Fruit fly (Drosophila melanogaster): ENCODE data around the gene CG46304.

The CG46304 gene

DNA sequence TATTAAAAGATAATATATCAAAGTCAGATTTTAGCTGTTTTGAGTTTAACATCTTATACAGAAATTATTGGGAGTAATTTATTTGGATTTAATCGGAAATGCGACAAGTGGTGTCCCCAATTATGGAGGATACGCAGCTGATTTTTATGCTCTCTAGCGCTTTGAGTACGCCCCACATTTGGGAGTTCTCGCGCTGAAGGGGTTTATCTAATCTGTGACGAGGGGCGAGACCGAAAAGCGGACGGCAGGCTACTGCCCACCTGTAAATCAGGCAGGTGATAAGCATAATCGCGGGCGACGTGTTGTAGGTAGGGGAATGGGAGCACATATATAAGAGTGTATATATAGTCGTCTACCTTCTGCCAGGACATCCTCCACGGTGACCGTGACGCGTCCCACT lies 21.8 kb downstream of the CG46304 start:
- TF ChIP-seq CG12605 (GFP tag; IDR thresholded peaks at IDR 0.05), result no peak
- no peak for TF ChIP-seq CG9948 (tag; optimal IDR thresholded peaks at IDR 0.05)
- TF ChIP-seq CG4496 (GFP tag; IDR thresholded peaks at IDR 0.05), result no peak
- no peak for TF ChIP-seq CG10348 (GFP tag; IDR thresholded peaks at IDR 0.05)
- TF ChIP-seq CG32121 (GFP tag; IDR thresholded peaks at IDR 0.05), result no peak
- TF ChIP-seq CG34367 (tag; optimal IDR thresholded peaks at IDR 0.05), result no peak
- TF ChIP-seq gl (tag; optimal IDR thresholded peaks at IDR 0.05), result no peak
- TF ChIP-seq fd96Ca (GFP tag; IDR thresholded peaks at IDR 0.05), result no peak
- no peak for TF ChIP-seq Snoo (tag; optimal IDR thresholded peaks at IDR 0.05)
- TF ChIP-seq rn (GFP tag; IDR thresholded peaks at IDR 0.05), result no peak

dm6 chr2L:18968370-18969105 lies 22.4 kb downstream of the CG46304 start, which contains the start of the genes Nak and Tango6:
Gene Nak (minus strand): TSS chr2L:18968744.
Gene Tango6 (plus strand): TSS chr2L:18969028.
- TF ChIP-seq EcR (GFP tag; optimal IDR thresholded peaks at IDR 0.05) (peak; percentile 27), CG8301 (tag; optimal IDR thresholded peaks at IDR 0.05) (no peak), CG8159 (tag; optimal IDR thresholded peaks at IDR 0.05) (peak; percentile 33), CG12605 (GFP tag; IDR thresholded peaks at IDR 0.05) (no peak), CG15710 (tag; optimal IDR thresholded peaks at IDR 0.05) (peak; percentile 25)

- TF ChIP-seq Pif1A (GFP tag; optimal IDR thresholded peaks at IDR 0.05) (no peak), gl (tag; optimal IDR thresholded peaks at IDR 0.05) (no peak), CG34367 (tag; optimal IDR thresholded peaks at IDR 0.05) (no peak), CG17806 (tag; optimal IDR thresholded peaks at IDR 0.05) (peak; percentile 50), CG14655 (GFP tag; optimal IDR thresholded peaks at IDR 0.05) (no peak), Snoo (tag; optimal IDR thresholded peaks at IDR 0.05) (peak; percentile 59), CG15710 (tag; optimal IDR thresholded peaks at IDR 0.05) (peak; percentile 56), Ets98B (GFP tag; IDR thresholded peaks at IDR 0.05) (peak; percentile 13), CG12605 (GFP tag; IDR thresholded peaks at IDR 0.05) (no peak), rn (GFP tag; IDR thresholded peaks at IDR 0.05) (no peak), CG13204 (GFP tag; optimal IDR thresholded peaks at IDR 0.05) (no peak), CG9948 (tag; optimal IDR thresholded peaks at IDR 0.05) (peak; percentile 43), CG8301 (tag; optimal IDR thresholded peaks at IDR 0.05) (peak; percentile 38), EcR (GFP tag; optimal IDR thresholded peaks at IDR 0.05) (peak; percentile 36), CG8159 (tag; optimal IDR thresholded peaks at IDR 0.05) (peak; percentile 64)
Measured at dm6 chr2L:18974063-18974779, 28.1 kb downstream of the CG46304 start, which contains the start of the genes L2HGDH and CG10431. Gene L2HGDH (minus strand): TSS chr2L:18974448. Gene CG10431 (plus strand): TSS chr2L:18974710.

- TF ChIP-seq D1 (tag; optimal IDR thresholded peaks at IDR 0.05) (no peak), CG14655 (GFP tag; optimal IDR thresholded peaks at IDR 0.05) (no peak), CG34367 (tag; optimal IDR thresholded peaks at IDR 0.05) (no peak), CG4496 (GFP tag; IDR thresholded peaks at IDR 0.05) (no peak), rn (GFP tag; IDR thresholded peaks at IDR 0.05) (no peak), Pif1A (GFP tag; optimal IDR thresholded peaks at IDR 0.05) (no peak), CG12605 (GFP tag; IDR thresholded peaks at IDR 0.05) (no peak)
Measured at dm6 chr2L:18976749-18977148, 30.6 kb downstream of the CG46304 start.

- TF ChIP-seq CG8301 (tag; optimal IDR thresholded peaks at IDR 0.05) (no peak), CG32121 (GFP tag; IDR thresholded peaks at IDR 0.05) (no peak), EcR (GFP tag; optimal IDR thresholded peaks at IDR 0.05) (no peak), rn (GFP tag; IDR thresholded peaks at IDR 0.05) (no peak), CG12605 (GFP tag; IDR thresholded peaks at IDR 0.05) (no peak), CG4496 (GFP tag; IDR thresholded peaks at IDR 0.05) (no peak), fd96Ca (GFP tag; IDR thresholded peaks at IDR 0.05) (no peak), CG8159 (tag; optimal IDR thresholded peaks at IDR 0.05) (no peak), Pif1B (GFP tag; optimal IDR thresholded peaks at IDR 0.05) (no peak), gl (tag; optimal IDR thresholded peaks at IDR 0.05) (no peak), CG10348 (GFP tag; IDR thresholded peaks at IDR 0.05) (no peak)
Measured at dm6 chr2L:18978923-18979322, 32.8 kb downstream of the CG46304 start.

DNA sequence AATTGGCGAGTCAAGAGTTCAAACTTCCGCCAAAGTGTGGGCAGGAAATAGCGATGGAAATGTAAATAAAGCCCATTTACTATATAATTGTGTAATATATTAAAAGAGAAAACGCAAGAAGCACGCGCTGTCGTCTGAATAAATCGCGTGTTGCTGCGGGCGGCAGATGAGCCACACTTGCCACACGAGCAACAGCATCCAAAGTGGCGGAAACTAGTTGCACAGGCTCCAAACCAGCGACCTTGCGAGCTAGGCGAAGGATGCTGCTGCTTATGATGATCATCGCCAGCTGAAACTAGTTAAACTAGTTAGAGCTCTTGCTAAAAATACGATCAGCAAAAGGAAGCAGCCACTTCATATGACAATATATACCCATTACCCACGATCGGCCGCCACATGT lies 33.3 kb downstream of the CG46304 start:
- TF ChIP-seq CG8301 (tag; optimal IDR thresholded peaks at IDR 0.05) (no peak), EcR (GFP tag; optimal IDR thresholded peaks at IDR 0.05) (peak; percentile 52)

DNA sequence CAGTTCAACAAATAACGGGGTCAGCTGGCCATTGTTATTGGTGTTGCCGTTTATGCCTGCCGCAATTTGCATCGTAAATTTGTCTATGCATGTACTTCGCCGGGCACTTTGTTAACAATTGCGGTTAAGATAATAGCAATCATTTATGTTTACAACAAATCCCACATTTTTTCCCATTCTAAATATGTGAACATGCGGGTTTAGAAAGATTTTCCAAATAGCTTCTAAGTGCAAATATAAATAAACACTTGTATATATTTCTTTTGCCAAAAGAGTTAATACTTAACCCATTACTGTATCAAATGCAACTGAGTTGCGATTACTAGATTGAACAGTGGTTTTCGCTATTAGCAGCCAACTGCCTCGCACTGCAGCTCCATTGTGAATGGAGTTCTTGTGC lies 34.9 kb downstream of the CG46304 start:
- peak; percentile 26 for TF ChIP-seq CG14655 (GFP tag; optimal IDR thresholded peaks at IDR 0.05)
- no peak for TF ChIP-seq CG13204 (GFP tag; optimal IDR thresholded peaks at IDR 0.05)
- TF ChIP-seq CG8301 (tag; optimal IDR thresholded peaks at IDR 0.05), result peak; percentile 29
- TF ChIP-seq Ets98B (GFP tag; IDR thresholded peaks at IDR 0.05), result peak; percentile 47; the same call in 1 of the 2 replicates
- TF ChIP-seq CG10348 (GFP tag; IDR thresholded peaks at IDR 0.05), result no peak
- TF ChIP-seq CG4496 (GFP tag; IDR thresholded peaks at IDR 0.05), result peak; percentile 71
- TF ChIP-seq CG12605 (GFP tag; IDR thresholded peaks at IDR 0.05), result no peak
